Fruit fly (Drosophila melanogaster) whole organism, embryonic: ENCODE results near the gene CG43800.

Source experiments
- Abd-B ChIP-seq: fragments of 200-800 bp; sonication (Bioruptor generic); optimal IDR thresholded peaks from 2 replicates; lab custom pipeline; 2018; ENCODE audit warnings: missing biosample characterization, mild to moderate bottlenecking, missing genetic modification characterization, moderate library complexity
- BEAF-32 ChIP-seq: fragments of 200-800 bp; sonication (Bioruptor generic); optimal IDR thresholded peaks from 3 replicates; lab custom pipeline; 2017; ENCODE audit warnings: missing biosample characterization, missing genetic modification characterization, mild to moderate bottlenecking, moderate library complexity, missing genetic modification reagents
- Bgb ChIP-seq: fragments of 200-800 bp; sonication (Bioruptor generic); IDR thresholded peaks from 2 replicates; pipeline ENCODE4 v1.3.6; 2022; ENCODE audit warnings: missing biosample characterization, missing genetic modification characterization; ENCODE audit not compliant: partially characterized antibody
- C15 ChIP-seq: fragments of 200-800 bp; sonication (Bioruptor generic); IDR thresholded peaks from 3 replicates; pipeline ENCODE4 v1.3.6; 2022; ENCODE audit warnings: missing biosample characterization, missing genetic modification characterization
- CG10565 ChIP-seq: fragments of 200-800 bp; sonication (Bioruptor generic); optimal IDR thresholded peaks from 3 replicates; lab custom pipeline; 2016; ENCODE audit warnings: missing biosample characterization, mild to moderate bottlenecking, missing genetic modification characterization
- CG11093 ChIP-seq: fragments of 200-800 bp; sonication (Bioruptor generic); IDR thresholded peaks from 3 replicates; pipeline ENCODE4 v1.3.6; 2022; ENCODE audit warnings: missing biosample characterization, missing genetic modification characterization
- CG12391 ChIP-seq: fragments of 200-800 bp; sonication (Bioruptor generic); optimal IDR thresholded peaks from 3 replicates; lab custom pipeline; 2018; ENCODE audit warnings: missing biosample characterization, mild to moderate bottlenecking, missing genetic modification characterization, moderate library complexity
- CG13296 ChIP-seq: fragments of 200-800 bp; sonication (Bioruptor generic); optimal IDR thresholded peaks from 3 replicates; lab custom pipeline; 2018; ENCODE audit warnings: missing biosample characterization, mild to moderate bottlenecking, missing genetic modification characterization
- CG15514 ChIP-seq: fragments of 200-800 bp; sonication (Bioruptor generic); optimal IDR thresholded peaks from 3 replicates; lab custom pipeline; 2017; ENCODE audit warnings: missing biosample characterization, missing genetic modification characterization, mild to moderate bottlenecking, moderate library complexity, missing genetic modification reagents
- CG17359 ChIP-seq: fragments of 200-800 bp; sonication (Bioruptor generic); optimal IDR thresholded peaks from 3 replicates; lab custom pipeline; 2018; ENCODE audit warnings: missing biosample characterization, mild to moderate bottlenecking, missing genetic modification characterization, moderate library complexity
- CG1792 ChIP-seq: fragments of 200-800 bp; sonication (Bioruptor generic); optimal IDR thresholded peaks from 2 replicates; lab custom pipeline; 2016; ENCODE audit warnings: missing biosample characterization, missing genetic modification characterization
- CG18262 ChIP-seq: fragments of 200-800 bp; optimal IDR thresholded peaks from 3 replicates; lab custom pipeline; 2019; ENCODE audit warnings: missing biosample characterization, mild to moderate bottlenecking, missing genetic modification characterization, moderate library complexity
- CG2202 ChIP-seq: fragments of 200-800 bp; sonication (Bioruptor generic); optimal IDR thresholded peaks from 2 replicates; lab custom pipeline; 2018; ENCODE audit warnings: missing biosample characterization, mild to moderate bottlenecking, missing genetic modification characterization
- CG2678 ChIP-seq: fragments of 200-800 bp; sonication (Bioruptor generic); optimal IDR thresholded peaks from 3 replicates; lab custom pipeline; 2019; ENCODE audit warnings: missing biosample characterization, mild to moderate bottlenecking, missing genetic modification characterization, moderate library complexity
- CG3065 ChIP-seq: fragments of 200-800 bp; sonication (Bioruptor generic); optimal IDR thresholded peaks from 2 replicates; lab custom pipeline; 2016; ENCODE audit warnings: missing biosample characterization, missing genetic modification characterization
- CG33557 ChIP-seq: fragments of 200-800 bp; sonication (Bioruptor generic); optimal IDR thresholded peaks from 2 replicates; lab custom pipeline; 2019; ENCODE audit warnings: missing biosample characterization, mild to moderate bottlenecking, missing genetic modification characterization, moderate library complexity
- CG4730 ChIP-seq: fragments of 200-800 bp; sonication (Bioruptor generic); IDR thresholded peaks from 2 replicates; pipeline ENCODE4 v1.3.6; 2022; ENCODE audit warnings: missing biosample characterization, missing genetic modification characterization
- CG5180 ChIP-seq: fragments of 200-800 bp; sonication (Bioruptor generic); optimal IDR thresholded peaks from 3 replicates; lab custom pipeline; 2017; ENCODE audit warnings: missing biosample characterization, missing genetic modification characterization, mild to moderate bottlenecking, moderate library complexity, missing genetic modification reagents
- CG5245 ChIP-seq: fragments of 200-800 bp; sonication (Bioruptor generic); optimal IDR thresholded peaks from 3 replicates; lab custom pipeline; 2016; ENCODE audit warnings: missing biosample characterization, missing genetic modification characterization
- CG6683 ChIP-seq: fragments of 200-800 bp; sonication (Bioruptor generic); optimal IDR thresholded peaks from 2 replicates; lab custom pipeline; 2017; ENCODE audit warnings: missing biosample characterization, mild to moderate bottlenecking, missing genetic modification characterization, missing genetic modification reagents
- CG7357 ChIP-seq: fragments of 200-800 bp; sonication (Bioruptor generic); IDR thresholded peaks from 3 replicates; pipeline ENCODE4 v1.3.6; 2022; ENCODE audit warnings: missing biosample characterization, missing genetic modification characterization
- CG7963 ChIP-seq: fragments of 200-800 bp; sonication (Bioruptor generic); IDR thresholded peaks from 3 replicates; pipeline ENCODE4 v1.3.6; 2022; ENCODE audit warnings: missing biosample characterization, missing genetic modification characterization; ENCODE audit not compliant: partially characterized antibody
- CG8281 ChIP-seq: fragments of 200-800 bp; sonication (Bioruptor generic); optimal IDR thresholded peaks from 2 replicates; lab custom pipeline; 2018; ENCODE audit warnings: missing biosample characterization, mild to moderate bottlenecking, missing genetic modification characterization, moderate library complexity
- Chrac-16 ChIP-seq: fragments of 200-800 bp; sonication (Bioruptor generic); optimal IDR thresholded peaks from 3 replicates; lab custom pipeline; 2016; ENCODE audit warnings: missing biosample characterization, missing genetic modification characterization
- Doc3 ChIP-seq: fragments of 200-800 bp; sonication (Bioruptor generic); IDR thresholded peaks from 3 replicates; pipeline ENCODE4 v1.3.6; 2022; ENCODE audit warnings: missing biosample characterization, missing genetic modification characterization; ENCODE audit not compliant: partially characterized antibody
- Dref ChIP-seq: fragments of 200-800 bp; sonication (Bioruptor generic); IDR thresholded peaks from 2 replicates; pipeline ENCODE4 v1.3.6; 2022; ENCODE audit warnings: missing biosample characterization, missing genetic modification characterization
- E2f2 ChIP-seq: fragments of 200-800 bp; sonication (Bioruptor generic); IDR thresholded peaks from 2 replicates; pipeline ENCODE4 v1.3.6; 2022; ENCODE audit warnings: missing biosample characterization, missing genetic modification characterization
- Fer1 ChIP-seq: fragments of 200-800 bp; sonication (Bioruptor generic); optimal IDR thresholded peaks from 2 replicates; lab custom pipeline; 2017; ENCODE audit warnings: missing biosample characterization, mild to moderate bottlenecking, missing genetic modification characterization
- Hmr ChIP-seq: fragments of 200-800 bp; sonication (Bioruptor generic); optimal IDR thresholded peaks from 3 replicates; lab custom pipeline; 2017; ENCODE audit warnings: mild to moderate bottlenecking, missing biosample characterization, missing genetic modification reagents, missing genetic modification characterization
- Hr78 ChIP-seq, 2 experiments: fragments of 200-800 bp in 1 of 2; fragments of >200 bp in 1 of 2; sonication (Bioruptor generic) in 1 of 2; optimal IDR thresholded peaks; 2 replicates each; lab custom pipeline; 2017 to 2019; ENCODE audit warnings: missing biosample characterization in 2 of 2, missing genetic modification characterization in 2 of 2, mild to moderate bottlenecking in 1 of 2, moderate library complexity in 1 of 2
- Lim3 ChIP-seq: fragments of 200-800 bp; sonication (Bioruptor generic); IDR thresholded peaks from 2 replicates; pipeline ENCODE4 v1.3.6; 2022; ENCODE audit warnings: missing biosample characterization, missing genetic modification characterization
- NC2β ChIP-seq: fragments of 200-800 bp; sonication (Bioruptor generic); optimal IDR thresholded peaks from 2 replicates; lab custom pipeline; 2016; ENCODE audit warnings: missing biosample characterization, missing genetic modification characterization
- NK7.1 ChIP-seq: fragments of 200-800 bp; sonication (Bioruptor generic); optimal IDR thresholded peaks from 3 replicates; lab custom pipeline; 2016; ENCODE audit warnings: missing biosample characterization, missing genetic modification characterization
- Rx ChIP-seq: fragments of 200-800 bp; sonication (Bioruptor generic); IDR thresholded peaks from 2 replicates; pipeline ENCODE4 v1.3.6; 2022; ENCODE audit warnings: missing biosample characterization, missing genetic modification characterization
- Side ChIP-seq: fragments of 200-800 bp; sonication (Bioruptor generic); optimal IDR thresholded peaks from 2 replicates; lab custom pipeline; 2016; ENCODE audit warnings: missing biosample characterization, missing genetic modification characterization
- Vsx1 ChIP-seq: fragments of 200-800 bp; sonication (Bioruptor generic); optimal IDR thresholded peaks from 2 replicates; lab custom pipeline; 2017; ENCODE audit warnings: missing biosample characterization, mild to moderate bottlenecking, missing genetic modification characterization, missing genetic modification reagents
- ab ChIP-seq: fragments of 200-800 bp; sonication (Bioruptor generic); optimal IDR thresholded peaks from 2 replicates; lab custom pipeline; 2016; ENCODE audit warnings: missing biosample characterization, missing genetic modification characterization
- az2 ChIP-seq: fragments of 200-800 bp; sonication (Bioruptor generic); optimal IDR thresholded peaks from 3 replicates; lab custom pipeline; 2016; ENCODE audit warnings: missing biosample characterization, missing genetic modification characterization
- cad ChIP-seq: fragments of >200 bp; optimal IDR thresholded peaks from 2 replicates; lab custom pipeline; 2017; ENCODE audit warnings: missing biosample characterization, missing genetic modification characterization
- dm ChIP-seq: fragments of 200-800 bp; sonication (Bioruptor generic); optimal IDR thresholded peaks from 3 replicates; lab custom pipeline; 2016; ENCODE audit warnings: missing biosample characterization, missing genetic modification characterization
- ewg ChIP-seq: fragments of 200-800 bp; sonication (Bioruptor generic); optimal IDR thresholded peaks from 3 replicates; lab custom pipeline; 2017; ENCODE audit warnings: mild to moderate bottlenecking, missing biosample characterization, missing genetic modification reagents, missing genetic modification characterization
- gfzf ChIP-seq: fragments of 200-800 bp; sonication (Bioruptor generic); optimal IDR thresholded peaks from 2 replicates; lab custom pipeline; 2016; ENCODE audit warnings: missing biosample characterization, mild to moderate bottlenecking, missing genetic modification characterization, moderate library complexity
- insv ChIP-seq, 2 experiments: fragments of 200-800 bp; sonication (Bioruptor generic); optimal IDR thresholded peaks; 3 replicates each; lab custom pipeline; 2016 to 2018; ENCODE audit warnings: missing biosample characterization in 2 of 2, missing genetic modification characterization in 2 of 2
- klu ChIP-seq: fragments of 200-800 bp; sonication (Bioruptor generic); IDR thresholded peaks from 2 replicates; pipeline ENCODE4 v1.3.6; 2022; ENCODE audit warnings: missing biosample characterization, missing genetic modification characterization
- lab ChIP-seq: fragments of 200-800 bp; sonication (Bioruptor generic); optimal IDR thresholded peaks from 3 replicates; lab custom pipeline; 2017; ENCODE audit warnings: missing biosample characterization, missing genetic modification characterization, mild to moderate bottlenecking, moderate library complexity, missing genetic modification reagents
- nau ChIP-seq: fragments of 200-800 bp; sonication (Bioruptor generic); optimal IDR thresholded peaks from 3 replicates; lab custom pipeline; 2017; ENCODE audit warnings: missing biosample characterization, mild to moderate bottlenecking, missing genetic modification characterization, missing genetic modification reagents
- sisA ChIP-seq: fragments of 200-800 bp; sonication (Bioruptor generic); IDR thresholded peaks from 2 replicates; pipeline ENCODE4 v1.3.6; 2022; ENCODE audit warnings: missing biosample characterization, missing genetic modification characterization
- tap ChIP-seq: fragments of 200-800 bp; optimal IDR thresholded peaks from 3 replicates; lab custom pipeline; 2019; ENCODE audit warnings: missing biosample characterization, mild to moderate bottlenecking, missing genetic modification characterization, moderate library complexity
- wdn ChIP-seq: fragments of 200-800 bp; sonication (Bioruptor generic); IDR thresholded peaks from 2 replicates; pipeline ENCODE4 v1.3.6; 2022; ENCODE audit warnings: missing biosample characterization, missing genetic modification characterization
- yki ChIP-seq: fragments of >200 bp; optimal IDR thresholded peaks from 3 replicates; lab custom pipeline; 2018
- z ChIP-seq: fragments of 200-800 bp; sonication (Bioruptor generic); IDR thresholded peaks from 3 replicates; pipeline ENCODE4 v1.3.6; 2022; ENCODE audit warnings: missing biosample characterization, missing genetic modification characterization

The CG43800 gene

DNA sequence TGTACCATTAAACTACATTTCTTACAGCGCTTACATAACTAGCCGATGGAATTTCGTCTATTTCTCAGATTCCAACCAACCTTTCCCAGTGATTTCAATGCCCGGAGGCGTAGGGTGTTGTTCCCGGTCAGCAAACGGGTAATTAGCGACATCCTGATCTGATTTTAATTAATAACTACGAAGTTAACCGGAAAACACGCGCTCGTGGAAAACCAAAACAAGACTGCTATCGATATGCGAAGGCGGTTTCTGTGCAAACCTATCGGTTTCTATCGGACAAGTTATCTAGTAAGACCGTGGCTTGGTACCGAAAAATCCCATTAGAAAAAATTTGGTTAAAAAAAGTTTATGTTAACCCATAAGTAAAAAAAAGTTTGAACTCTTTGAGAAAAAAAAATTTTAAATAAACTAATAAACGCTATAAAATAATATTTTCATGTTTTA lies 9.8 kb downstream of the CG43800 start, which contains the start of gene mEFG1 (continued):
- TF ChIP-seq CG3065 (GFP tag; lab: Kevin White, UChicago): no peak
- TF ChIP-seq CG8281: no peak
- TF ChIP-seq Doc3 (GFP tag; lab: Robert Waterston, UW): peak; percentile 64
- TF ChIP-seq nau (GFP tag; lab: Kevin White, UChicago): no peak
- TF ChIP-seq CG5245 (GFP tag; lab: Kevin White, UChicago): no peak
- TF ChIP-seq Hmr (GFP tag; lab: Kevin White, UChicago): peak; percentile 5
- TF ChIP-seq yki (lab: Kevin White, UChicago): no peak
- TF ChIP-seq CG6683: no peak
- no peak for TF ChIP-seq Side (GFP tag; lab: Kevin White, UChicago)
- TF ChIP-seq Bgb (GFP tag; lab: Robert Waterston, UW): peak; percentile 79
- TF ChIP-seq CG1792 (GFP tag; lab: Kevin White, UChicago): no peak
- TF ChIP-seq az2 (GFP tag; lab: Kevin White, UChicago): no peak
- no peak for TF ChIP-seq z (GFP tag; lab: Robert Waterston, UW)
- TF ChIP-seq Hr78 (GFP tag; optimal IDR thresholded peaks at IDR 0.05; lab: Kevin White, UChicago): no peak
- no peak for TF ChIP-seq CG2678 (tag; lab: Kevin White, UChicago)
- no peak for TF ChIP-seq cad (GFP tag; lab: Kevin White, UChicago)
- no peak for TF ChIP-seq CG7357 (GFP tag; lab: Robert Waterston, UW)
- TF ChIP-seq E2f2 (GFP tag; lab: Robert Waterston, UW): peak; percentile 76
- TF ChIP-seq ab: no peak
- no peak for TF ChIP-seq sisA (GFP tag; lab: Robert Waterston, UW)
- no peak for TF ChIP-seq Abd-B (GFP tag; lab: Kevin White, UChicago)
- peak; percentile 40 for TF ChIP-seq CG12391 (tag; lab: Kevin White, UChicago)
- TF ChIP-seq klu (GFP tag; lab: Robert Waterston, UW): no peak
- peak; percentile 80 for TF ChIP-seq CG7963 (GFP tag; lab: Robert Waterston, UW)
- no peak for TF ChIP-seq lab (GFP tag; lab: Kevin White, UChicago)
- peak; percentile 78 for TF ChIP-seq Dref
- peak; percentile 13 for TF ChIP-seq CG13296
- TF ChIP-seq CG11093: no peak
- TF ChIP-seq Lim3 (GFP tag; lab: Robert Waterston, UW): no peak
- TF ChIP-seq CG33557 (GFP tag; lab: Kevin White, UChicago): no peak
- peak; percentile 37 for TF ChIP-seq CG18262 (tag; lab: Kevin White, UChicago)
- no peak for TF ChIP-seq Vsx1 (GFP tag; lab: Kevin White, UChicago)
- TF ChIP-seq insv (GFP tag; optimal IDR thresholded peaks at IDR 0.05; lab: Kevin White, UChicago): no peak
- TF ChIP-seq ewg: no peak
- TF ChIP-seq Chrac-16 (GFP tag; lab: Kevin White, UChicago): no peak
- TF ChIP-seq NK7.1 (GFP tag; lab: Kevin White, UChicago): no peak
- peak; percentile 69 for TF ChIP-seq BEAF-32 (GFP tag; lab: Kevin White, UChicago)
- peak; percentile 78 for TF ChIP-seq gfzf (GFP tag; lab: Kevin White, UChicago)
- no peak for TF ChIP-seq CG15514
- no peak for TF ChIP-seq CG2202 (tag; lab: Kevin White, UChicago)
- TF ChIP-seq dm: peak; percentile 78
- peak; percentile 98 for TF ChIP-seq CG17359
- TF ChIP-seq tap (tag; lab: Kevin White, UChicago): no peak
- TF ChIP-seq CG10565 (GFP tag; lab: Kevin White, UChicago): no peak
- TF ChIP-seq CG4730 (GFP tag; lab: Robert Waterston, UW): no peak
- TF ChIP-seq wdn (GFP tag; lab: Robert Waterston, UW): no peak
- no peak for TF ChIP-seq C15 (GFP tag; lab: Robert Waterston, UW)
- no peak for TF ChIP-seq Fer1 (GFP tag; lab: Kevin White, UChicago)
- TF ChIP-seq NC2β (GFP tag; lab: Kevin White, UChicago): no peak
- TF ChIP-seq Rx (GFP tag; lab: Robert Waterston, UW): no peak
- TF ChIP-seq CG5180 (GFP tag; lab: Kevin White, UChicago): no peak
